Worm (Caenorhabditis elegans): ENCODE results near the gene C17H12.2.

DNA sequence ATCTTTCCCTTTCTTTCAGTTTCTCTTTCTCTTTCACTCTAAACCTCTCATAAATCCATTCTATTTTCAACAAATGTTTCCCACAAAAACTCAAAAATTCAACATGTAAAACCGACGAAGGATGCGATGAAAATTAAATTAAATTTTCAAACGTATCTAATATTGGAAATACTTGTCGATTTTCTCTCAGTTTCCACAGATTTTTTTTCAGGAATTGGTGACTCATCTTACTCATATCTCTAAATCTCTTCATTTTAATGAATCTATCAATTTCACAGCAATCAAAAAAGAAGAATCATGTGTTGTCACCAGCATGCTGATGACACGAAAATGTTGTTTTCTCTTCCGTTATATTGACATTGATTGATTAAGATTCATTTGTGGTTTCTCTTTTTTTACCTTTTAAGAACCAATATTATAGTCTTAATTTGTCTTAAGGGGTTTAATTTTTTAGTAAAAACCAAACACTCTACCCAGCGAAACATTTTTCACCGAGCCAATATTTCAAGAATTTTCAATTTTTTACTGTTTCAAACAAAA lies 13.6 kb upstream of the C17H12.2 start:
- TF ChIP-seq pqm-1 (tag; optimal IDR thresholded peaks at IDR 0.05) = no peak
- TF ChIP-seq pros-1 (tag; optimal IDR thresholded peaks at IDR 0.05) = no peak
- no peak for TF ChIP-seq nfya-1 (tag; optimal IDR thresholded peaks at IDR 0.05)
